Fruit fly (Drosophila melanogaster) whole organism, embryonic: ENCODE results near the gene CG3841.
A peak's percentile ranks its signal among the peaks of the same experiment; 100 is the strongest.

Source experiments
- Aef1 ChIP-seq: fragments of 200-800 bp; sonication (Bioruptor generic); IDR thresholded peaks from 3 replicates; pipeline ENCODE4 v1.3.6; 2022; ENCODE audit warnings: missing biosample characterization, missing genetic modification characterization
- C15 ChIP-seq: fragments of 200-800 bp; sonication (Bioruptor generic); IDR thresholded peaks from 3 replicates; pipeline ENCODE4 v1.3.6; 2022; ENCODE audit warnings: missing biosample characterization, missing genetic modification characterization
- CG11695 ChIP-seq: fragments of 200-800 bp; sonication (Bioruptor generic); IDR thresholded peaks from 3 replicates; pipeline ENCODE4 v1.3.6; 2022; ENCODE audit warnings: missing biosample characterization, missing genetic modification characterization
- CG13123 ChIP-seq: fragments of 200-800 bp; sonication (Bioruptor generic); optimal IDR thresholded peaks from 2 replicates; lab custom pipeline; 2016; ENCODE audit warnings: missing biosample characterization, missing genetic modification characterization
- CG13296 ChIP-seq: fragments of 200-800 bp; sonication (Bioruptor generic); optimal IDR thresholded peaks from 3 replicates; lab custom pipeline; 2018; ENCODE audit warnings: missing biosample characterization, mild to moderate bottlenecking, missing genetic modification characterization
- CG14441 ChIP-seq: fragments of 200-800 bp; sonication (Bioruptor generic); IDR thresholded peaks from 2 replicates; pipeline ENCODE4 v1.3.6; 2022; ENCODE audit warnings: missing biosample characterization, missing genetic modification characterization
- CG17568 ChIP-seq: fragments of 200-800 bp; sonication (Bioruptor generic); optimal IDR thresholded peaks from 2 replicates; lab custom pipeline; 2018; ENCODE audit warnings: missing biosample characterization, mild to moderate bottlenecking, missing genetic modification characterization, moderate library complexity
- CG1792 ChIP-seq: fragments of 200-800 bp; sonication (Bioruptor generic); optimal IDR thresholded peaks from 2 replicates; lab custom pipeline; 2016; ENCODE audit warnings: missing biosample characterization, missing genetic modification characterization
- CG2120 ChIP-seq: fragments of 200-800 bp; sonication (Bioruptor generic); optimal IDR thresholded peaks from 3 replicates; lab custom pipeline; 2016; ENCODE audit warnings: missing biosample characterization, missing genetic modification characterization
- CG2129 ChIP-seq: fragments of 200-800 bp; sonication (Bioruptor generic); IDR thresholded peaks from 2 replicates; pipeline ENCODE4 v1.3.6; 2022; ENCODE audit warnings: missing biosample characterization, missing genetic modification characterization; ENCODE audit not compliant: partially characterized antibody
- CG2199 ChIP-seq: fragments of 200-800 bp; sonication (Bioruptor generic); IDR thresholded peaks from 3 replicates; pipeline ENCODE4 v1.3.6; 2022; ENCODE audit warnings: missing biosample characterization, missing genetic modification characterization
- CG30403 ChIP-seq: fragments of 200-800 bp; sonication (Bioruptor generic); optimal IDR thresholded peaks from 3 replicates; lab custom pipeline; 2016; ENCODE audit warnings: missing biosample characterization, missing genetic modification characterization
- CG3838 ChIP-seq: fragments of 200-800 bp; sonication (Bioruptor generic); optimal IDR thresholded peaks from 3 replicates; lab custom pipeline; 2016; ENCODE audit warnings: missing biosample characterization, missing genetic modification characterization
- CG4360 ChIP-seq: fragments of 200-800 bp; sonication (Bioruptor generic); IDR thresholded peaks from 2 replicates; pipeline ENCODE4 v1.3.6; 2022; ENCODE audit warnings: missing biosample characterization, missing genetic modification characterization
- CG7745 ChIP-seq: fragments of 200-800 bp; sonication (Bioruptor generic); optimal IDR thresholded peaks from 2 replicates; lab custom pipeline; 2018; ENCODE audit warnings: missing biosample characterization, mild to moderate bottlenecking, missing genetic modification characterization, moderate library complexity
- CG7786 ChIP-seq: fragments of 200-800 bp; sonication (Bioruptor generic); optimal IDR thresholded peaks from 2 replicates; lab custom pipeline; 2016; ENCODE audit warnings: missing biosample characterization, missing genetic modification characterization
- CG7839 ChIP-seq: fragments of 200-800 bp; sonication (Bioruptor generic); optimal IDR thresholded peaks from 3 replicates; lab custom pipeline; 2018; ENCODE audit warnings: missing biosample characterization, mild to moderate bottlenecking, missing genetic modification characterization, moderate library complexity
- CG7963 ChIP-seq: fragments of 200-800 bp; sonication (Bioruptor generic); IDR thresholded peaks from 3 replicates; pipeline ENCODE4 v1.3.6; 2022; ENCODE audit warnings: missing biosample characterization, missing genetic modification characterization; ENCODE audit not compliant: partially characterized antibody
- Chrac-16 ChIP-seq: fragments of 200-800 bp; sonication (Bioruptor generic); optimal IDR thresholded peaks from 3 replicates; lab custom pipeline; 2016; ENCODE audit warnings: missing biosample characterization, missing genetic modification characterization
- Dad ChIP-seq: fragments of 200-800 bp; sonication (Bioruptor generic); optimal IDR thresholded peaks from 3 replicates; lab custom pipeline; 2016; ENCODE audit warnings: missing biosample characterization, missing genetic modification characterization
- Dref ChIP-seq: fragments of 200-800 bp; sonication (Bioruptor generic); IDR thresholded peaks from 2 replicates; pipeline ENCODE4 v1.3.6; 2022; ENCODE audit warnings: missing biosample characterization, missing genetic modification characterization
- Jarid2 ChIP-seq: fragments of 200-800 bp; sonication (Bioruptor generic); optimal IDR thresholded peaks from 3 replicates; lab custom pipeline; 2017; ENCODE audit warnings: mild to moderate bottlenecking, missing biosample characterization, missing genetic modification reagents, missing genetic modification characterization
- Lim3 ChIP-seq: fragments of 200-800 bp; sonication (Bioruptor generic); IDR thresholded peaks from 2 replicates; pipeline ENCODE4 v1.3.6; 2022; ENCODE audit warnings: missing biosample characterization, missing genetic modification characterization
- Mes4 ChIP-seq: fragments of 200-800 bp; sonication (Bioruptor generic); optimal IDR thresholded peaks from 2 replicates; lab custom pipeline; 2016; ENCODE audit warnings: missing biosample characterization, missing genetic modification characterization
- NC2β ChIP-seq: fragments of 200-800 bp; sonication (Bioruptor generic); optimal IDR thresholded peaks from 2 replicates; lab custom pipeline; 2016; ENCODE audit warnings: missing biosample characterization, missing genetic modification characterization
- Neu2 ChIP-seq: fragments of 200-800 bp; sonication (Bioruptor generic); optimal IDR thresholded peaks from 3 replicates; lab custom pipeline; 2016; ENCODE audit warnings: missing biosample characterization, missing genetic modification characterization, borderline replicate concordance
- Xrp1 ChIP-seq: fragments of 200-800 bp; sonication (Bioruptor generic); IDR thresholded peaks from 2 replicates; pipeline ENCODE4 v1.3.6; 2022; ENCODE audit warnings: missing biosample characterization, missing genetic modification characterization
- ara ChIP-seq: fragments of 200-800 bp; sonication (Bioruptor generic); IDR thresholded peaks from 2 replicates; pipeline ENCODE4 v1.3.6; 2022; ENCODE audit warnings: missing biosample characterization, missing genetic modification characterization
- bcd ChIP-seq: fragments of 200-800 bp; sonication (Bioruptor generic); optimal IDR thresholded peaks from 2 replicates; lab custom pipeline; 2017; ENCODE audit warnings: missing biosample characterization, mild to moderate bottlenecking, missing genetic modification characterization
- bigmax ChIP-seq: fragments of 200-800 bp; sonication (Bioruptor generic); optimal IDR thresholded peaks from 2 replicates; lab custom pipeline; 2018; ENCODE audit warnings: missing biosample characterization, mild to moderate bottlenecking, missing genetic modification characterization
- br ChIP-seq: fragments of >200 bp; optimal IDR thresholded peaks from 2 replicates; lab custom pipeline; 2017
- bsh ChIP-seq, 2 experiments: fragments of 200-800 bp; sonication (Bioruptor generic); optimal IDR thresholded peaks; 2 replicates each; lab custom pipeline; 2017 to 2018; ENCODE audit warnings: mild to moderate bottlenecking in 2 of 2, missing biosample characterization in 2 of 2, missing genetic modification characterization in 2 of 2, moderate library complexity in 1 of 2
- cad ChIP-seq: fragments of >200 bp; optimal IDR thresholded peaks from 2 replicates; lab custom pipeline; 2017; ENCODE audit warnings: missing biosample characterization, missing genetic modification characterization
- cg ChIP-seq: fragments of 200-800 bp; sonication (Bioruptor generic); optimal IDR thresholded peaks from 3 replicates; lab custom pipeline; 2019; ENCODE audit warnings: missing biosample characterization, mild to moderate bottlenecking, missing genetic modification characterization, moderate library complexity
- chn ChIP-seq: fragments of 200-800 bp; sonication (Bioruptor generic); optimal IDR thresholded peaks from 2 replicates; lab custom pipeline; 2016; ENCODE audit warnings: missing biosample characterization, missing genetic modification characterization
- corto ChIP-seq: fragments of 200-800 bp; sonication (Bioruptor generic); optimal IDR thresholded peaks from 2 replicates; lab custom pipeline; 2016; ENCODE audit warnings: missing biosample characterization, mild to moderate bottlenecking, missing genetic modification characterization, moderate library complexity
- crp ChIP-seq, 2 experiments: fragments of 200-800 bp; sonication (Bioruptor generic); optimal IDR thresholded peaks; 2 replicates in 1 of 2; 3 replicates in 1 of 2; lab custom pipeline; 2017; ENCODE audit warnings: missing biosample characterization in 2 of 2, missing genetic modification characterization in 2 of 2, mild to moderate bottlenecking in 1 of 2, moderate library complexity in 1 of 2
- ewg ChIP-seq: fragments of 200-800 bp; sonication (Bioruptor generic); optimal IDR thresholded peaks from 3 replicates; lab custom pipeline; 2017; ENCODE audit warnings: mild to moderate bottlenecking, missing biosample characterization, missing genetic modification reagents, missing genetic modification characterization
- exex ChIP-seq: fragments of 200-800 bp; sonication (Bioruptor generic); optimal IDR thresholded peaks from 4 replicates; lab custom pipeline; 2018; ENCODE audit warnings: missing biosample characterization, mild to moderate bottlenecking, missing genetic modification characterization, moderate library complexity
- gsb ChIP-seq: fragments of 200-800 bp; sonication (Bioruptor generic); IDR thresholded peaks from 2 replicates; pipeline ENCODE4 v1.3.6; 2022; ENCODE audit warnings: missing biosample characterization, missing genetic modification characterization
- insv ChIP-seq, 2 experiments: fragments of 200-800 bp; sonication (Bioruptor generic); optimal IDR thresholded peaks; 3 replicates each; lab custom pipeline; 2016 to 2018; ENCODE audit warnings: missing biosample characterization in 2 of 2, missing genetic modification characterization in 2 of 2
- mirr ChIP-seq: fragments of 200-800 bp; sonication (Bioruptor generic); optimal IDR thresholded peaks from 3 replicates; lab custom pipeline; 2018; ENCODE audit warnings: missing biosample characterization, mild to moderate bottlenecking, missing genetic modification characterization
- nerfin-2 ChIP-seq: fragments of 200-800 bp; sonication (Bioruptor generic); IDR thresholded peaks from 2 replicates; pipeline ENCODE4 v1.3.6; 2022; ENCODE audit warnings: missing biosample characterization, missing genetic modification characterization; ENCODE audit not compliant: partially characterized antibody
- org-1 ChIP-seq: fragments of 200-800 bp; sonication (Bioruptor generic); optimal IDR thresholded peaks from 2 replicates; lab custom pipeline; 2017; ENCODE audit warnings: missing biosample characterization, missing genetic modification characterization
- pzg ChIP-seq: fragments of 200-800 bp; sonication (Bioruptor generic); optimal IDR thresholded peaks from 3 replicates; lab custom pipeline; 2018; ENCODE audit warnings: missing biosample characterization, mild to moderate bottlenecking, missing genetic modification characterization, moderate library complexity
- sob ChIP-seq: fragments of 200-800 bp; sonication (Bioruptor generic); IDR thresholded peaks from 2 replicates; pipeline ENCODE4 v1.3.6; 2022; ENCODE audit warnings: missing biosample characterization, missing genetic modification characterization
- stwl ChIP-seq: fragments of 200-800 bp; sonication (Bioruptor generic); optimal IDR thresholded peaks from 3 replicates; lab custom pipeline; 2018; ENCODE audit warnings: missing biosample characterization, mild to moderate bottlenecking, missing genetic modification characterization, moderate library complexity
- tio ChIP-seq: fragments of 200-800 bp; sonication (Bioruptor generic); optimal IDR thresholded peaks from 2 replicates; lab custom pipeline; 2017; ENCODE audit warnings: missing biosample characterization, missing genetic modification characterization, inconsistent platforms
- zfh2 ChIP-seq: fragments of 200-800 bp; sonication (Bioruptor generic); optimal IDR thresholded peaks from 2 replicates; lab custom pipeline; 2016; ENCODE audit warnings: missing biosample characterization, missing genetic modification characterization

CG3841 gene

dm6 chr2L:9570673-9571193, 18.5 kb upstream of the CG3841 start (continued):
- TF ChIP-seq CG3838: peak; percentile 98
- TF ChIP-seq bcd (GFP tag; lab: Kevin White, UChicago): no peak
- TF ChIP-seq Chrac-16 (GFP tag; lab: Kevin White, UChicago): no peak
- TF ChIP-seq CG4360 (GFP tag; lab: Robert Waterston, UW): peak; percentile 80
- TF ChIP-seq CG7963 (GFP tag; lab: Robert Waterston, UW): no peak
- TF ChIP-seq ara: 0 out of 2 replicates have a peak, but pooled peaks have one; percentile 35
- TF ChIP-seq CG2120 (GFP tag; lab: Kevin White, UChicago): no peak
- peak; percentile 76 for TF ChIP-seq CG17568 (GFP tag; lab: Kevin White, UChicago)
- no peak for TF ChIP-seq CG11695 (GFP tag; lab: Robert Waterston, UW)
- TF ChIP-seq cg: peak; percentile 23
- TF ChIP-seq bigmax (GFP tag; lab: Kevin White, UChicago): no peak
- TF ChIP-seq crp (GFP tag; optimal IDR thresholded peaks at IDR 0.05; lab: Kevin White, UChicago): no peak
- TF ChIP-seq chn (GFP tag; lab: Kevin White, UChicago): no peak
- TF ChIP-seq CG30403 (GFP tag; lab: Kevin White, UChicago): no peak
- TF ChIP-seq sob (GFP tag; lab: Robert Waterston, UW): peak; percentile 53
- TF ChIP-seq Dad (GFP tag; lab: Kevin White, UChicago): no peak
- TF ChIP-seq gsb (GFP tag; lab: Robert Waterston, UW): 0 out of 2 replicates have a peak, but pooled peaks have one; percentile 10
- no peak for TF ChIP-seq cad (GFP tag; lab: Kevin White, UChicago)
- peak; percentile 17 for TF ChIP-seq Mes4 (GFP tag; lab: Kevin White, UChicago)
- peak in 1 of 2 experiments; percentile 39 for TF ChIP-seq bsh (GFP tag; optimal IDR thresholded peaks at IDR 0.05; lab: Kevin White, UChicago)

- peak; percentile 73 for TF ChIP-seq pzg (GFP tag; lab: Kevin White, UChicago)
- peak; percentile 49 for TF ChIP-seq CG7839 (tag; lab: Kevin White, UChicago)
- no peak; the same call in 2 of the 3 replicates for TF ChIP-seq Aef1 (GFP tag; lab: Robert Waterston, UW)
- no peak for TF ChIP-seq CG2199
- TF ChIP-seq CG2129 (GFP tag; lab: Robert Waterston, UW): no peak
- 0 out of 2 replicates have a peak, but pooled peaks have one; percentile 7 for TF ChIP-seq CG14441 (GFP tag; lab: Robert Waterston, UW)
- TF ChIP-seq Neu2 (GFP tag; lab: Kevin White, UChicago): no peak
- TF ChIP-seq mirr (GFP tag; lab: Kevin White, UChicago): peak; percentile 42
- TF ChIP-seq Lim3 (GFP tag; lab: Robert Waterston, UW): no peak
- TF ChIP-seq CG13296: peak; percentile 40
- no peak for TF ChIP-seq corto (GFP tag; lab: Kevin White, UChicago)
- TF ChIP-seq CG13123: no peak
- TF ChIP-seq zfh2 (GFP tag; lab: Kevin White, UChicago): peak; percentile 9
- TF ChIP-seq CG7786 (GFP tag; lab: Kevin White, UChicago): no peak
- TF ChIP-seq CG7745: no peak
- TF ChIP-seq insv (GFP tag; optimal IDR thresholded peaks at IDR 0.05; lab: Kevin White, UChicago): peak in 1 of 2 experiments; percentile 41
- no peak for TF ChIP-seq ewg (GFP tag; lab: Kevin White, UChicago)
- TF ChIP-seq stwl (tag; lab: Kevin White, UChicago): peak; percentile 84
- TF ChIP-seq C15 (GFP tag; lab: Robert Waterston, UW): no peak; the same call in 2 of the 3 replicates
- no peak for TF ChIP-seq exex
- TF ChIP-seq CG1792 (GFP tag; lab: Kevin White, UChicago): no peak
- TF ChIP-seq br (lab: Kevin White, UChicago): no peak
- no peak for TF ChIP-seq tio (GFP tag; lab: Kevin White, UChicago)
- TF ChIP-seq Dref (GFP tag; lab: Robert Waterston, UW): no peak
- TF ChIP-seq gsb (GFP tag; lab: Robert Waterston, UW): no peak
- peak; percentile 23 for TF ChIP-seq NC2β (GFP tag; lab: Kevin White, UChicago)
- peak; percentile 60 for TF ChIP-seq Jarid2 (GFP tag; lab: Kevin White, UChicago)
- no peak for TF ChIP-seq Xrp1
- no peak for TF ChIP-seq nerfin-2
- TF ChIP-seq org-1 (GFP tag; lab: Kevin White, UChicago): no peak
Measured at dm6 chr2L:9576269-9576933, 12.9 kb upstream of the CG3841 start, which contains the start of gene Mtpalpha. Gene Mtpalpha (minus strand): TSS chr2L:9576769.
